Fruit fly (Drosophila melanogaster) whole organism, embryonic: Measurements from ENCODE around the gene Nph.
A peak's percentile ranks its signal among the peaks of the same experiment; 100 is the strongest.

Source experiments
- ATbp ChIP-seq: fragments of 200-800 bp; sonication (Bioruptor generic); optimal IDR thresholded peaks from 2 replicates; lab custom pipeline; 2017; ENCODE audit warnings: missing biosample characterization, mild to moderate bottlenecking, missing genetic modification characterization, missing genetic modification reagents
- CG10267 ChIP-seq: fragments of 200-800 bp; sonication (Bioruptor generic); optimal IDR thresholded peaks from 2 replicates; lab custom pipeline; 2018; ENCODE audit warnings: missing biosample characterization, mild to moderate bottlenecking, missing genetic modification characterization, moderate library complexity
- CG10274 ChIP-seq: fragments of 200-800 bp; sonication (Bioruptor generic); optimal IDR thresholded peaks from 3 replicates; lab custom pipeline; 2017; ENCODE audit warnings: missing biosample characterization, mild to moderate bottlenecking, missing genetic modification characterization
- CG12104 ChIP-seq: fragments of 200-800 bp; sonication (Bioruptor generic); optimal IDR thresholded peaks from 3 replicates; lab custom pipeline; 2016; ENCODE audit warnings: missing biosample characterization, missing genetic modification characterization
- CG12219 ChIP-seq: fragments of 200-800 bp; sonication (Bioruptor generic); optimal IDR thresholded peaks from 3 replicates; lab custom pipeline; 2018; ENCODE audit warnings: missing biosample characterization, mild to moderate bottlenecking, missing genetic modification characterization
- CG12659 ChIP-seq: fragments of 200-800 bp; sonication (Bioruptor generic); optimal IDR thresholded peaks from 3 replicates; lab custom pipeline; 2017; ENCODE audit warnings: mild to moderate bottlenecking, missing biosample characterization, missing genetic modification reagents, missing genetic modification characterization
- CG14014 ChIP-seq: fragments of 200-800 bp; sonication (Bioruptor generic); IDR thresholded peaks from 2 replicates; pipeline ENCODE4 v1.3.6; 2022; ENCODE audit warnings: missing biosample characterization, missing genetic modification characterization
- CG14965 ChIP-seq: fragments of 200-800 bp; sonication (Bioruptor generic); optimal IDR thresholded peaks from 2 replicates; lab custom pipeline; 2016; ENCODE audit warnings: missing biosample characterization, missing genetic modification characterization, borderline replicate concordance
- CG15479 ChIP-seq: fragments of 200-800 bp; sonication (Bioruptor generic); optimal IDR thresholded peaks from 3 replicates; lab custom pipeline; 2019; ENCODE audit warnings: missing biosample characterization, mild to moderate bottlenecking, missing genetic modification characterization, moderate library complexity
- CG42726 ChIP-seq: fragments of 200-800 bp; sonication (Bioruptor generic); IDR thresholded peaks from 2 replicates; pipeline ENCODE4 v1.3.6; 2022; ENCODE audit warnings: missing biosample characterization, missing genetic modification characterization; ENCODE audit not compliant: partially characterized antibody
- CG4424 ChIP-seq: fragments of 200-800 bp; sonication (Bioruptor generic); optimal IDR thresholded peaks from 3 replicates; lab custom pipeline; 2016; ENCODE audit warnings: missing biosample characterization, missing genetic modification characterization
- CG4617 ChIP-seq: fragments of 200-800 bp; sonication (Bioruptor generic); optimal IDR thresholded peaks from 3 replicates; lab custom pipeline; 2016; ENCODE audit warnings: missing biosample characterization, missing genetic modification characterization, borderline replicate concordance
- CG6765 ChIP-seq: fragments of 200-800 bp; sonication (Bioruptor generic); optimal IDR thresholded peaks from 3 replicates; lab custom pipeline; 2017; ENCODE audit warnings: missing biosample characterization, mild to moderate bottlenecking, missing genetic modification characterization
- Dip3 ChIP-seq: fragments of 200-800 bp; sonication (Bioruptor generic); optimal IDR thresholded peaks from 3 replicates; lab custom pipeline; 2016; ENCODE audit warnings: missing biosample characterization, missing genetic modification characterization
- Dll ChIP-seq: fragments of 200-800 bp; sonication (Bioruptor generic); IDR thresholded peaks from 4 replicates; pipeline ENCODE4 v1.3.6; 2022; ENCODE audit warnings: missing biosample characterization, missing genetic modification characterization; ENCODE audit not compliant: partially characterized antibody
- Dref ChIP-seq: fragments of 200-800 bp; sonication (Bioruptor generic); IDR thresholded peaks from 2 replicates; pipeline ENCODE4 v1.3.6; 2022; ENCODE audit warnings: missing biosample characterization, missing genetic modification characterization
- E2f2 ChIP-seq: fragments of 200-800 bp; sonication (Bioruptor generic); IDR thresholded peaks from 2 replicates; pipeline ENCODE4 v1.3.6; 2022; ENCODE audit warnings: missing biosample characterization, missing genetic modification characterization
- HLH3B ChIP-seq: fragments of 200-800 bp; sonication (Bioruptor generic); IDR thresholded peaks from 2 replicates; pipeline ENCODE4 v1.3.6; 2022; ENCODE audit warnings: missing biosample characterization, missing genetic modification characterization
- Hey ChIP-seq: fragments of 200-800 bp; sonication (Bioruptor generic); optimal IDR thresholded peaks from 3 replicates; lab custom pipeline; 2018; ENCODE audit warnings: missing biosample characterization, mild to moderate bottlenecking, missing genetic modification characterization
- HmgZ ChIP-seq: fragments of 200-800 bp; sonication (Bioruptor generic); optimal IDR thresholded peaks from 2 replicates; lab custom pipeline; 2018; ENCODE audit warnings: missing biosample characterization, mild to moderate bottlenecking, missing genetic modification characterization
- Hr51 ChIP-seq, 2 experiments: fragments of 200-800 bp; sonication (Bioruptor generic); optimal IDR thresholded peaks; 2 replicates in 1 of 2; 3 replicates in 1 of 2; lab custom pipeline; 2016 to 2018; ENCODE audit warnings: missing biosample characterization in 2 of 2, missing genetic modification characterization in 2 of 2, mild to moderate bottlenecking in 1 of 2, moderate library complexity in 1 of 2
- Lhr ChIP-seq: fragments of 200-800 bp; sonication (Bioruptor generic); optimal IDR thresholded peaks from 3 replicates; lab custom pipeline; 2017; ENCODE audit warnings: mild to moderate bottlenecking, missing biosample characterization, missing genetic modification reagents, missing genetic modification characterization
- NC2β ChIP-seq: fragments of 200-800 bp; sonication (Bioruptor generic); optimal IDR thresholded peaks from 2 replicates; lab custom pipeline; 2016; ENCODE audit warnings: missing biosample characterization, missing genetic modification characterization
- NfI ChIP-seq: fragments of 200-800 bp; sonication (Bioruptor generic); optimal IDR thresholded peaks from 3 replicates; lab custom pipeline; 2018; ENCODE audit warnings: missing biosample characterization, mild to moderate bottlenecking, missing genetic modification characterization, moderate library complexity
- Sin3A ChIP-seq: fragments of >200 bp; optimal IDR thresholded peaks from 2 replicates; lab custom pipeline; 2018
- Taf1 ChIP-seq: fragments of 200-800 bp; sonication (Bioruptor generic); IDR thresholded peaks from 2 replicates; pipeline ENCODE4 v1.3.6; 2022; ENCODE audit warnings: missing biosample characterization, missing genetic modification characterization
- Xbp1 ChIP-seq: fragments of 200-800 bp; sonication (Bioruptor generic); optimal IDR thresholded peaks from 3 replicates; lab custom pipeline; 2016; ENCODE audit warnings: missing biosample characterization, mild to moderate bottlenecking, missing genetic modification characterization
- ap ChIP-seq: fragments of 200-800 bp; sonication (Bioruptor generic); IDR thresholded peaks from 2 replicates; pipeline ENCODE4 v1.3.6; 2022; ENCODE audit warnings: missing biosample characterization, missing genetic modification characterization
- ara ChIP-seq: fragments of 200-800 bp; sonication (Bioruptor generic); IDR thresholded peaks from 2 replicates; pipeline ENCODE4 v1.3.6; 2022; ENCODE audit warnings: missing biosample characterization, missing genetic modification characterization
- cg ChIP-seq: fragments of 200-800 bp; sonication (Bioruptor generic); optimal IDR thresholded peaks from 3 replicates; lab custom pipeline; 2019; ENCODE audit warnings: missing biosample characterization, mild to moderate bottlenecking, missing genetic modification characterization, moderate library complexity
- chinmo ChIP-seq: fragments of 200-800 bp; sonication (Bioruptor generic); IDR thresholded peaks from 4 replicates; pipeline ENCODE4 v1.3.6; 2022; ENCODE audit warnings: missing biosample characterization, missing genetic modification characterization; ENCODE audit not compliant: partially characterized antibody
- chm ChIP-seq: fragments of 200-800 bp; sonication (Bioruptor generic); IDR thresholded peaks from 2 replicates; pipeline ENCODE4 v1.3.6; 2022; ENCODE audit warnings: missing biosample characterization, missing genetic modification characterization
- corto ChIP-seq: fragments of 200-800 bp; sonication (Bioruptor generic); optimal IDR thresholded peaks from 2 replicates; lab custom pipeline; 2016; ENCODE audit warnings: missing biosample characterization, mild to moderate bottlenecking, missing genetic modification characterization, moderate library complexity
- crp ChIP-seq, 2 experiments: fragments of 200-800 bp; sonication (Bioruptor generic); optimal IDR thresholded peaks; 2 replicates in 1 of 2; 3 replicates in 1 of 2; lab custom pipeline; 2017; ENCODE audit warnings: missing biosample characterization in 2 of 2, missing genetic modification characterization in 2 of 2, mild to moderate bottlenecking in 1 of 2, moderate library complexity in 1 of 2
- dm ChIP-seq: fragments of 200-800 bp; sonication (Bioruptor generic); optimal IDR thresholded peaks from 3 replicates; lab custom pipeline; 2016; ENCODE audit warnings: missing biosample characterization, missing genetic modification characterization
- ham ChIP-seq: fragments of 200-800 bp; sonication (Bioruptor generic); IDR thresholded peaks from 2 replicates; pipeline ENCODE4 v1.3.6; 2022; ENCODE audit warnings: missing biosample characterization, missing genetic modification characterization
- jigr1 ChIP-seq: fragments of 200-800 bp; sonication (Bioruptor generic); IDR thresholded peaks from 3 replicates; pipeline ENCODE4 v1.3.6; 2022; ENCODE audit warnings: missing biosample characterization, missing genetic modification characterization
- knrl ChIP-seq: fragments of 200-800 bp; sonication (Bioruptor generic); IDR thresholded peaks from 3 replicates; pipeline ENCODE4 v1.3.6; 2022; ENCODE audit warnings: missing biosample characterization, missing genetic modification characterization; ENCODE audit not compliant: partially characterized antibody
- lilli ChIP-seq: fragments of 200-800 bp; sonication (Bioruptor generic); optimal IDR thresholded peaks from 3 replicates; lab custom pipeline; 2016; ENCODE audit warnings: missing biosample characterization, missing genetic modification characterization
- luna ChIP-seq: fragments of 200-800 bp; sonication (Bioruptor generic); optimal IDR thresholded peaks from 2 replicates; lab custom pipeline; 2016; ENCODE audit warnings: missing biosample characterization, missing genetic modification characterization
- maf-S ChIP-seq: fragments of 200-800 bp; sonication (Bioruptor generic); optimal IDR thresholded peaks from 2 replicates; lab custom pipeline; 2016; ENCODE audit warnings: missing biosample characterization, missing genetic modification characterization
- nau ChIP-seq: fragments of 200-800 bp; sonication (Bioruptor generic); optimal IDR thresholded peaks from 3 replicates; lab custom pipeline; 2017; ENCODE audit warnings: missing biosample characterization, mild to moderate bottlenecking, missing genetic modification characterization, missing genetic modification reagents
- otp ChIP-seq: fragments of 200-800 bp; sonication (Bioruptor generic); IDR thresholded peaks from 3 replicates; pipeline ENCODE4, ENCODE4 v1.3.6; 2022; ENCODE audit warnings: missing biosample characterization, missing genetic modification characterization
- run ChIP-seq: fragments of 200-800 bp; sonication (Bioruptor generic); optimal IDR thresholded peaks from 3 replicates; lab custom pipeline; 2018; ENCODE audit warnings: missing biosample characterization, mild to moderate bottlenecking, missing genetic modification characterization
- sc ChIP-seq, 3 experiments: fragments of >200 bp in 2 of 3; fragments of 200-800 bp in 1 of 3; sonication (Bioruptor generic) in 1 of 3; optimal IDR thresholded peaks; 2 replicates in 2 of 3; 3 replicates in 1 of 3; lab custom pipeline; 2017; ENCODE audit warnings: mild to moderate bottlenecking in 1 of 3, missing biosample characterization in 1 of 3, missing genetic modification characterization in 1 of 3, missing genetic modification reagents in 1 of 3
- so ChIP-seq: fragments of 200-800 bp; sonication (Bioruptor generic); IDR thresholded peaks from 3 replicates; pipeline ENCODE4 v1.3.6; 2022; ENCODE audit warnings: missing biosample characterization, missing genetic modification characterization
- sr ChIP-seq: fragments of 200-800 bp; sonication (Bioruptor generic); IDR thresholded peaks from 3 replicates; pipeline ENCODE4 v1.3.6; 2022; ENCODE audit warnings: missing biosample characterization, missing genetic modification characterization
- tup ChIP-seq: fragments of 200-800 bp; sonication (Bioruptor generic); optimal IDR thresholded peaks from 2 replicates; lab custom pipeline; 2016; ENCODE audit warnings: missing biosample characterization, mild to moderate bottlenecking, missing genetic modification characterization, moderate library complexity
- zfh1 ChIP-seq: fragments of 200-800 bp; sonication (Bioruptor generic); IDR thresholded peaks from 3 replicates; pipeline ENCODE4 v1.3.6; 2022; ENCODE audit warnings: missing biosample characterization, missing genetic modification characterization

The Nph gene

DNA sequence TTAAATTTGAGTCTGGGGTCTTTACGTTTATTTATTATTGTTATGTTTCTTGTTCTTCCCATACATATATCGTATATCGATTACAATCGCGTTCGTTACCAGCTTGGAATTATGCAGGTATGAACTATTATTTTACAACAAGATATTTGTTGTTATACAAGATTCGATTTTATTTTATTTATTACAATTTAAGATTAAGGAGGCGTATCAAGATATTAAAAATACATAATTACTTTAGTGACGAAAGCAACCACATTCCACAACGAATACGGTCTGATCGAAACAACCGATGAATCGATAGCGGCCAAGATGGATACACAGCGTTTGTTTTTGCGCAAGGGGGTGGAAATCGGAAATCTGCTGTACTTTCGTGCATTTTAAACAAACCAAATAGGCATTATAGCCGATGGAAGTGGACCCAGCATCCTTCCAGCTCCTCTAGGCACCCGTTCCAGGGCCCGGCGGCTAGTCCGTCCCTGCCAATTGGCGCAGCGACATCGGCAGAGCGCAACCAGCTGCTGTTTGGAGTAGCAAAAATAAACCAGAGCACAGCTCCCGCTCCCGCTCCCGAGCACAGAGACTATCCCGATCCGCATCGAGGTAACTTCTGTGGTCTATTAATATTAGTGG lies 6.9 kb downstream of the Nph start, which contains the start of the genes CG15525 and CG11504 (continued):
- TF ChIP-seq CG14965 (GFP tag; lab: Kevin White, UChicago) (no peak), CG4424 (GFP tag; lab: Kevin White, UChicago) (peak; percentile 53), CG10274 (GFP tag; lab: Kevin White, UChicago) (no peak), CG4617 (GFP tag; lab: Kevin White, UChicago) (peak; percentile 96), ara (GFP tag; lab: Robert Waterston, UW) (no peak), CG6765 (GFP tag; lab: Kevin White, UChicago) (no peak), maf-S (GFP tag; lab: Kevin White, UChicago) (no peak), Sin3A (peak; percentile 48), Hey (no peak), Hr51 (GFP tag; optimal IDR thresholded peaks at IDR 0.05; lab: Kevin White, UChicago) (peak in 1 of 2 experiments; percentile 23), tup (no peak), NfI (peak; percentile 36), cg (GFP tag; lab: Kevin White, UChicago) (no peak), HmgZ (tag; lab: Kevin White, UChicago) (peak; percentile 63), Dll (GFP tag; lab: Robert Waterston, UW) (peak; percentile 92), nau (GFP tag; lab: Kevin White, UChicago) (no peak), CG12659 (peak; percentile 73), Xbp1 (peak; percentile 72), chinmo (GFP tag; lab: Robert Waterston, UW) (peak; percentile 85; the same call in 1 of the 4 replicates), luna (GFP tag; lab: Kevin White, UChicago) (no peak), CG12219 (GFP tag; lab: Kevin White, UChicago) (no peak), CG12104 (GFP tag; lab: Kevin White, UChicago) (no peak), jigr1 (no peak), HLH3B (GFP tag; lab: Robert Waterston, UW) (peak; percentile 58; the same call in 1 of the 2 replicates), crp (GFP tag; optimal IDR thresholded peaks at IDR 0.05; lab: Kevin White, UChicago) (peak in 1 of 2 experiments; percentile 33), chm (0 out of 2 replicates have a peak, but pooled peaks have one; percentile 34), CG42726 (GFP tag; lab: Robert Waterston, UW) (peak; percentile 41; the same call in 1 of the 2 replicates), Dip3 (GFP tag; lab: Kevin White, UChicago) (peak; percentile 72), so (no peak), corto (GFP tag; lab: Kevin White, UChicago) (no peak), Dref (GFP tag; lab: Robert Waterston, UW) (peak; percentile 90), Lhr (GFP tag; lab: Kevin White, UChicago) (no peak), otp (GFP tag; lab: Robert Waterston, UW) (no peak), ap (GFP tag; lab: Robert Waterston, UW) (peak; percentile 51), run (no peak), CG10267 (tag; lab: Kevin White, UChicago) (peak; percentile 49), ham (GFP tag; lab: Robert Waterston, UW) (no peak), dm (GFP tag; lab: Kevin White, UChicago) (peak; percentile 15), E2f2 (GFP tag; lab: Robert Waterston, UW) (peak; percentile 50), sr (no peak), CG14014 (peak; percentile 54), zfh1 (GFP tag; lab: Robert Waterston, UW) (peak; percentile 51; the same call in 1 of the 3 replicates), NC2β (GFP tag; lab: Kevin White, UChicago) (peak; percentile 3), lilli (GFP tag; lab: Kevin White, UChicago) (peak; percentile 68), Taf1 (GFP tag; lab: Robert Waterston, UW) (no peak), CG15479 (peak; percentile 79), ATbp (no peak), knrl (peak; percentile 92), sc (optimal IDR thresholded peaks at IDR 0.05; lab: Kevin White, UChicago) (no peak), sc (GFP tag; optimal IDR thresholded peaks at IDR 0.05; lab: Kevin White, UChicago) (no peak)
